2 worm cellular contexts compared by ENCODE assay signal in genomic region chrV:29823-30222, ce11.
A peak's percentile ranks its signal among the peaks of the same experiment; 100 is the strongest.
TF ChIP-seq lines count a peak whose summit lies in the region.

No protein-coding gene starts in this region.

TF ChIP-seq in whole organism, L4 larva, 104 proteins besides CTCF, POLR2A, EP300 and RAD21:
- peak; percentile 73 for TF ChIP-seq set-16 (GFP tag; IDR thresholded peaks at IDR 0.05; lab: Robert Waterston, UW)
- TF ChIP-seq daf-8 (GFP tag; IDR thresholded peaks at IDR 0.05; lab: Robert Waterston, UW) = no peak
- TF ChIP-seq egl-43 (GFP tag; IDR thresholded peaks at IDR 0.05; lab: Robert Waterston, UW) = peak; percentile 60; the same call in 1 of the 2 replicates

TF ChIP-seq in whole organism, young adult, 124 proteins besides CTCF, POLR2A, EP300 and RAD21:
- TF ChIP-seq rcor-1 (GFP tag; IDR thresholded peaks at IDR 0.05; lab: Robert Waterston, UW) (no peak), snpc-4 (GFP tag; optimal IDR thresholded peaks at IDR 0.05; lab: Kevin White, UChicago) (no peak), snpc-4 (tag; optimal IDR thresholded peaks at IDR 0.05; lab: Kevin White, UChicago) (peak in 2 of 4 experiments; percentile 3 to 53), rec-8 (tag; optimal IDR thresholded peaks at IDR 0.05; lab: Kevin White, UChicago) (no peak), hsf-1 (GFP tag; IDR thresholded peaks at IDR 0.05; lab: Robert Waterston, UW) (no peak), nfya-1 (tag; optimal IDR thresholded peaks at IDR 0.05; lab: Kevin White, UChicago; ENCODE audit: borderline replicate concordance, insufficient read depth) (no peak), zfh-2 (GFP tag; conservative IDR thresholded peaks at IDR 0.05; lab: Robert Waterston, UW) (peak; percentile 71), lsy-27 (tag; optimal IDR thresholded peaks at IDR 0.05; lab: Kevin White, UChicago; ENCODE audit: borderline replicate concordance, insufficient read depth) (no peak), F55B11.4 (tag; optimal IDR thresholded peaks at IDR 0.05; lab: Kevin White, UChicago; ENCODE audit: borderline replicate concordance, insufficient read depth) (no peak), mcd-1 (GFP tag; IDR thresholded peaks at IDR 0.05; lab: Robert Waterston, UW) (0 out of 2 replicates have a peak, but pooled peaks have one; percentile 9), lin-26 (GFP tag; IDR thresholded peaks at IDR 0.05; lab: Robert Waterston, UW) (0 out of 2 replicates have a peak, but pooled peaks have one; percentile 18), snpc-1.1 (tag; optimal IDR thresholded peaks at IDR 0.05; lab: Kevin White, UChicago; ENCODE audit: insufficient read depth) (peak; percentile 22)
